Fruit fly (Drosophila melanogaster): ENCODE measurements around the gene CG18417.

The CG18417 gene

dm6 chr3L:7387814-7388213 lies 12.1 kb upstream of the CG18417 start, which contains the start of gene CG8564:
CG8564 (minus strand) TSS chr3L:7387914.
- TF ChIP-seq Ets65A (GFP tag) = peak; percentile 13
- TF ChIP-seq lov (optimal IDR thresholded peaks at IDR 0.05) = no peak
- TF ChIP-seq lov (GFP tag; IDR thresholded peaks at IDR 0.05) = 0 out of 3 replicates have a peak, but pooled peaks have one; percentile 37
- TF ChIP-seq vnd (GFP tag; IDR thresholded peaks at IDR 0.05; ENCODE audit: partially characterized antibody) = no peak
- no peak for TF ChIP-seq CG13123 (GFP tag; optimal IDR thresholded peaks at IDR 0.05)
- no peak for TF ChIP-seq CG5180 (GFP tag; optimal IDR thresholded peaks at IDR 0.05)
- no peak for TF ChIP-seq CG15479 (GFP tag; optimal IDR thresholded peaks at IDR 0.05)
- TF ChIP-seq Dbx (GFP tag; IDR thresholded peaks at IDR 0.05) = no peak

- TF ChIP-seq CG14014 (GFP tag; IDR thresholded peaks at IDR 0.05) (no peak), Eip74EF (GFP tag; optimal IDR thresholded peaks at IDR 0.05) (peak in 1 of 2 experiments; percentile 68), chinmo (GFP tag; IDR thresholded peaks at IDR 0.05; ENCODE audit: partially characterized antibody) (0 out of 4 replicates have a peak, but pooled peaks have one; percentile 51)
Observed at dm6 chr3L:7390004-7390403, 9.9 kb upstream of the CG18417 start.

- TF ChIP-seq Awh (GFP tag; IDR thresholded peaks at IDR 0.05) (no peak), sim (GFP tag; IDR thresholded peaks at IDR 0.05) (no peak), Max (GFP tag; optimal IDR thresholded peaks at IDR 0.05) (no peak), CG1233 (GFP tag; optimal IDR thresholded peaks at IDR 0.05) (no peak), CG10543 (GFP tag; optimal IDR thresholded peaks at IDR 0.05) (no peak), CG16863 (GFP tag; optimal IDR thresholded peaks at IDR 0.05) (no peak), YL-1 (GFP tag; optimal IDR thresholded peaks at IDR 0.05) (no peak), CG2199 (GFP tag; IDR thresholded peaks at IDR 0.05) (no peak), slbo (GFP tag; IDR thresholded peaks at IDR 0.05) (no peak), dmrt99B (tag; optimal IDR thresholded peaks at IDR 0.05) (no peak), CG8089 (GFP tag; optimal IDR thresholded peaks at IDR 0.05) (no peak), CG6272 (GFP tag; IDR thresholded peaks at IDR 0.05) (no peak), CG3726 (GFP tag; IDR thresholded peaks at IDR 0.05) (no peak), trem (tag; optimal IDR thresholded peaks at IDR 0.05) (no peak), CG14965 (GFP tag; optimal IDR thresholded peaks at IDR 0.05; ENCODE audit: borderline replicate concordance) (no peak), Hr39 (optimal IDR thresholded peaks at IDR 0.05) (no peak), crol (GFP tag; IDR thresholded peaks at IDR 0.05) (no peak), klu (GFP tag; IDR thresholded peaks at IDR 0.05) (no peak), CG17612 (GFP tag; IDR thresholded peaks at IDR 0.05) (no peak), CG15479 (GFP tag; optimal IDR thresholded peaks at IDR 0.05) (no peak)
Observed at dm6 chr3L:7390442-7390841, 9.4 kb upstream of the CG18417 start, which contains the start of gene CG8563. CG8563 (plus strand) TSS chr3L:7390742.

dm6 chr3L:7396055-7396454 lies 3.8 kb upstream of the CG18417 start, which contains the start of gene CG32379:
CG32379 (plus strand) TSS chr3L:7396355.
- TF ChIP-seq CG9876 (GFP tag; optimal IDR thresholded peaks at IDR 0.05) (no peak), CG8944 (GFP tag; optimal IDR thresholded peaks at IDR 0.05) (no peak), CG3281 (GFP tag; optimal IDR thresholded peaks at IDR 0.05) (no peak)

dm6 chr3L:7397979-7398378 lies 1.9 kb upstream of the CG18417 start, which contains the start of gene CG8562:
CG8562 (plus strand) TSS chr3L:7398285.
- TF ChIP-seq Opbp (GFP tag; IDR thresholded peaks at IDR 0.05; ENCODE audit: partially characterized antibody) (no peak), gcm (GFP tag; optimal IDR thresholded peaks at IDR 0.05) (no peak), Trl (optimal IDR thresholded peaks at IDR 0.05) (no peak), Trl (GFP tag; optimal IDR thresholded peaks at IDR 0.05) (no peak), hkb (optimal IDR thresholded peaks at IDR 0.05) (no peak), hkb (GFP tag; IDR thresholded peaks at IDR 0.05) (no peak), p53 (GFP tag; optimal IDR thresholded peaks at IDR 0.05) (no peak), CG16815 (GFP tag; optimal IDR thresholded peaks at IDR 0.05) (no peak), Vsx1 (GFP tag; optimal IDR thresholded peaks at IDR 0.05) (peak; percentile 8), sug (tag; optimal IDR thresholded peaks at IDR 0.05) (peak; percentile 44), bbx (GFP tag; IDR thresholded peaks at IDR 0.05; ENCODE audit: partially characterized antibody) (no peak), bowl (GFP tag; IDR thresholded peaks at IDR 0.05) (no peak), GATAe (GFP tag; conservative IDR thresholded peaks at IDR 0.05) (peak; percentile 52; the same call in 1 of the 2 replicates), CG17385 (GFP tag; optimal IDR thresholded peaks at IDR 0.05) (no peak), mirr (GFP tag; optimal IDR thresholded peaks at IDR 0.05) (peak; percentile 54)

Measured in whole organism, embryonic.